Fruit fly (Drosophila melanogaster): Measurements from ENCODE around the gene c11.1.

DNA sequence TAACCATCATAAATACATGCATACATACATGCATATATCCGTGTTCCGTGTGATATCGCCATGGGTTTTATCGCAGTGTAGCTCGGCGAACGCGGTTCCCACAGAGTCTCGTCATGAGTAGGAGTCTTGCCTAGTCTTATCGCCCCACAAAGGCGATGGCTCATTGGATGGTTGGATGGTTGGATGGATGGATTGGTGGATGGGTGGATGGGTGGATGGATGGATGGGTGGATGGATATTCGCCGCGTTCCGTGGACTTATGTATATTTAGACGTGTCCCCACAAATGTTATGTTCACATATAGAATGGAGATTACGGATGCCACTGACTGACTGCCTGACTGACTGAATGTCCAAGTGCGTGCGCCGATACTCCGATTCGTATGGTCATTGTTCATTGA, 8.4 kb upstream of the c11.1 start:
- TF ChIP-seq dan (GFP tag; IDR thresholded peaks at IDR 0.05), result no peak
- no peak for TF ChIP-seq slp2 (GFP tag; optimal IDR thresholded peaks at IDR 0.05)
- no peak for TF ChIP-seq C15 (GFP tag; IDR thresholded peaks at IDR 0.05)
- TF ChIP-seq ems (GFP tag; optimal IDR thresholded peaks at IDR 0.05), result no peak
- TF ChIP-seq dm (GFP tag; optimal IDR thresholded peaks at IDR 0.05), result no peak
- no peak for TF ChIP-seq CG30020 (tag; optimal IDR thresholded peaks at IDR 0.05)

Data from whole organism, embryonic.